Worm (Caenorhabditis elegans): ENCODE results near the gene gpx-6.

DNA sequence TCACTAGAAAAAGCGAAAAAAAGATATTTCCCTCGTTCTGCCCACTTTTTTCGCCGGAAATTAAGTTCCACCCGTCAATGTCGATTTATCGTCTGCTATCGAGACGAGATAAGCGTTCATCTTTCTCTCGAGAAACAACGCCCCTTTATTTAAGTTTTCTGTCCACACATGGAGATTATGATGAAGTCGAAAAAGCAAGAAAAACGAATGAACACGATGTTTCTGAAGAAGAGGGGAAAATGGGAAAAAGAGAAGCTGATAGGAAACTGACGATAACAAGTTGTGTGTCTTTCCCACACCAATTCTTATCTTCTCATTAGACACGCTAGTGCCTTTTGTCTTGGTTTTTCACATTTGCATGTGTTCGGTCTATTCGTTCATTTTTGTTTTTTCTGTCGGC lies 47.2 kb upstream of the gpx-6 start:
- no peak for TF ChIP-seq hlh-4 (tag; optimal IDR thresholded peaks at IDR 0.05)
- TF ChIP-seq egl-13 (tag; optimal IDR thresholded peaks at IDR 0.05): no peak
- TF ChIP-seq fos-1 (tag; optimal IDR thresholded peaks at IDR 0.05): no peak
- TF ChIP-seq tbx-2 (tag; optimal IDR thresholded peaks at IDR 0.05): no peak
- no peak for TF ChIP-seq dpl-1 (GFP tag; optimal IDR thresholded peaks at IDR 0.05)
- no peak for TF ChIP-seq lin-13 (GFP tag; optimal IDR thresholded peaks at IDR 0.05)
- TF ChIP-seq fkh-10 (GFP tag; optimal IDR thresholded peaks at IDR 0.05): no peak
- TF ChIP-seq irx-1 (tag; optimal IDR thresholded peaks at IDR 0.05): no peak
- no peak for TF ChIP-seq nhr-237 (tag; optimal IDR thresholded peaks at IDR 0.05)
- TF ChIP-seq nhr-28 (tag; optimal IDR thresholded peaks at IDR 0.05): no peak
